Worm (Caenorhabditis elegans) whole organism, L4 larva: ENCODE measurements around the gene Y48B6A.5.

Experiments
- Y48G9A.11 ChIP-seq: fragments of 200-800 bp; sonication (Bioruptor generic); IDR thresholded peaks from 2 replicates; pipeline ENCODE4 v1.3.6; 2022; ENCODE audit warnings: missing genetic modification reagents, missing genetic modification characterization, missing compliant biosample characterization
- ces-1 ChIP-seq: fragments of 150-350 bp; sonication (generic microtip); optimal IDR thresholded peaks from 4 replicates; lab custom pipeline; 2014; ENCODE audit warnings: missing biosample characterization, missing genetic modification reagents, missing genetic modification characterization
- hmg-1.1 ChIP-seq: fragments of 200-800 bp; sonication (Bioruptor generic); IDR thresholded peaks from 2 replicates; pipeline ENCODE4 v1.3.6; 2022; ENCODE audit warnings: missing genetic modification reagents, missing genetic modification characterization, missing compliant biosample characterization
- lin-38 ChIP-seq: fragments of 200-800 bp; sonication (Bioruptor generic); IDR thresholded peaks from 2 replicates; pipeline ENCODE4 v1.3.6; 2022; ENCODE audit warnings: missing genetic modification reagents, missing genetic modification characterization, missing compliant biosample characterization
- nhr-11 ChIP-seq: fragments of 150-350 bp; optimal IDR thresholded peaks from 2 replicates; lab custom pipeline; 2014; ENCODE audit warnings: missing biosample characterization, missing genetic modification characterization
- nhr-25 ChIP-seq: sonication (generic microtip); optimal IDR thresholded peaks from 2 replicates; lab custom pipeline; 2017; ENCODE audit warnings: missing genetic modification characterization, mild to moderate bottlenecking, missing compliant biosample characterization, antibody characterized with exemption, moderate library complexity, borderline replicate concordance; ENCODE audit not compliant: insufficient read depth

DNA sequence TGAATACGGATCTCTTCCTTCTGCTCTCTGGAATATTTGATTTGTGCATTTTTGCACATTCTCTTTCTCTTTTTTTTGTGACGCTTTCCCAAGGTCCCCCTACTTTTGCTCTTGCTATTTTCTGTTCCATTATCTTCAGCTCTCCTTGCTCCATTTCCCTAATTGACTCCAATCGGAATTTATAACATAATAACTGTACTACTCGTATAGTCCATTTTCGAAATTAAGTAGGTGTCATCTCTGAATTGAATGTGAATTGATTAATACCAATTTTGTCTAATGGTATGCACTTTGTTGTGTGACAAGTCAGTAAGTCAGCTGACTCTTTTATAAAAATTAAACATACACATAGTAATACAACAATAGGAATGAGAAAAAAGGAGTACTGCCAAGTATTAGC lies 20.9 kb upstream of the Y48B6A.5 start:
- TF ChIP-seq ces-1 (GFP tag; lab: Kevin White, UChicago) (no peak), nhr-11 (tag; lab: Kevin White, UChicago) (no peak), lin-38 (GFP tag; lab: Robert Waterston, UW) (no peak), Y48G9A.11 (no peak), hmg-1.1 (no peak), nhr-25 (tag; lab: Kevin White, UChicago) (no peak)
